Fruit fly (Drosophila melanogaster) whole organism, wandering third instar larva: Measurements from ENCODE around the gene CG14383.
A peak's percentile ranks its signal among the peaks of the same experiment; 100 is the strongest.

Experiments
- Abd-B ChIP-seq: fragments of >200 bp; optimal IDR thresholded peaks from 2 replicates; lab custom pipeline; 2017; ENCODE audit warnings: missing biosample characterization, missing genetic modification characterization
- CG9705 ChIP-seq: fragments of 200-800 bp; sonication (Bioruptor generic); optimal IDR thresholded peaks from 2 replicates; lab custom pipeline; 2018; ENCODE audit warnings: missing biosample characterization, mild to moderate bottlenecking, missing genetic modification characterization
- CrebA ChIP-seq: fragments of 200-800 bp; sonication (Bioruptor generic); optimal IDR thresholded peaks from 2 replicates; lab custom pipeline; 2016; ENCODE audit warnings: missing biosample characterization, mild to moderate bottlenecking, missing genetic modification characterization, borderline replicate concordance
- Dfd ChIP-seq: fragments of >200 bp; optimal IDR thresholded peaks from 2 replicates; lab custom pipeline; 2017; ENCODE audit warnings: missing biosample characterization, missing genetic modification characterization
- Dif ChIP-seq: fragments of 200-275, 200-300 bp; sonication (Bioruptor generic); optimal IDR thresholded peaks from 2 replicates; lab custom pipeline; 2018; ENCODE audit warnings: missing biosample characterization, missing genetic modification characterization; ENCODE audit not compliant: partially characterized antibody
- GATAd ChIP-seq: sonication (Bioruptor generic); optimal IDR thresholded peaks from 2 replicates; lab custom pipeline; 2016; ENCODE audit warnings: missing biosample characterization, missing genetic modification characterization
- HLH106 ChIP-seq: fragments of 200-800 bp; optimal IDR thresholded peaks from 3 replicates; lab custom pipeline; 2019; ENCODE audit warnings: missing biosample characterization, mild to moderate bottlenecking, missing genetic modification characterization, moderate library complexity
- Hr83 ChIP-seq: fragments of 200-300 bp; sonication (Bioruptor generic); optimal IDR thresholded peaks from 2 replicates; lab custom pipeline; 2016; ENCODE audit warnings: missing biosample characterization, mild to moderate bottlenecking, missing genetic modification characterization, moderate library complexity; ENCODE audit not compliant: poor library complexity, severe bottlenecking
- Jra ChIP-seq: sonication (Bioruptor generic); optimal IDR thresholded peaks from 2 replicates; lab custom pipeline; 2016; ENCODE audit warnings: missing biosample characterization, missing genetic modification characterization
- Myc ChIP-seq: fragments of >200 bp; optimal IDR thresholded peaks from 2 replicates; lab custom pipeline; 2017
- N ChIP-seq: fragments of >200 bp; optimal IDR thresholded peaks from 2 replicates; lab custom pipeline; 2018; ENCODE audit warnings: missing biosample characterization, missing external identifiers, missing genetic modification characterization
- OdsH ChIP-seq: fragments of 200-800 bp; sonication (Bioruptor generic); optimal IDR thresholded peaks from 2 replicates; lab custom pipeline; 2016; ENCODE audit warnings: missing biosample characterization, mild to moderate bottlenecking, missing genetic modification characterization
- Rel ChIP-seq, 2 experiments: fragments of 200-800 bp; sonication (Bioruptor generic) in 1 of 2; optimal IDR thresholded peaks; 2 replicates in 1 of 2; 3 replicates in 1 of 2; lab custom pipeline; 2016 to 2019; ENCODE audit warnings: mild to moderate bottlenecking in 2 of 2, missing biosample characterization in 2 of 2, missing genetic modification characterization in 2 of 2, moderate library complexity in 1 of 2
- Vsx2 ChIP-seq: fragments of 200-300, 225-300 bp; sonication (Bioruptor generic); optimal IDR thresholded peaks from 2 replicates; lab custom pipeline; 2018; ENCODE audit warnings: missing biosample characterization, missing genetic modification characterization; ENCODE audit not compliant: partially characterized antibody
- br ChIP-seq: fragments of 200-800 bp; sonication (Bioruptor generic); optimal IDR thresholded peaks from 2 replicates; lab custom pipeline; 2016; ENCODE audit warnings: missing biosample characterization, missing genetic modification characterization
- dl ChIP-seq, 2 experiments: fragments of 175-275, 200-275 bp in 1 of 2; fragments of 200-275 bp in 1 of 2; sonication (Bioruptor generic); optimal IDR thresholded peaks; lab custom pipeline; 2018; ENCODE audit warnings: mild to moderate bottlenecking in 2 of 2, missing biosample characterization in 2 of 2, missing genetic modification characterization in 2 of 2, moderate library complexity in 2 of 2; ENCODE audit not compliant: partially characterized antibody in 2 of 2, insufficient read depth in 1 of 2
- dsf ChIP-seq: sonication (Bioruptor generic); optimal IDR thresholded peaks from 2 replicates; lab custom pipeline; 2016; ENCODE audit warnings: missing biosample characterization, missing genetic modification characterization, borderline replicate concordance
- ey ChIP-seq: fragments of 200-800 bp; sonication (Bioruptor generic); optimal IDR thresholded peaks from 2 replicates; lab custom pipeline; 2016; ENCODE audit warnings: missing biosample characterization, missing genetic modification characterization
- fru ChIP-seq: fragments of 200-800 bp; sonication (Bioruptor generic); optimal IDR thresholded peaks from 3 replicates; lab custom pipeline; 2016; ENCODE audit warnings: missing biosample characterization, mild to moderate bottlenecking, missing genetic modification characterization
- jim ChIP-seq: fragments of 175-275, 200-325 bp; sonication (Bioruptor generic); optimal IDR thresholded peaks from 2 replicates; lab custom pipeline; 2016; ENCODE audit warnings: missing biosample characterization, mild to moderate bottlenecking, missing genetic modification characterization
- lola ChIP-seq: fragments of >200 bp; optimal IDR thresholded peaks from 2 replicates; lab custom pipeline; 2017; ENCODE audit warnings: missing biosample characterization, missing genetic modification characterization
- psq ChIP-seq: fragments of 200-800 bp; sonication (Bioruptor generic); optimal IDR thresholded peaks from 3 replicates; lab custom pipeline; 2017; ENCODE audit warnings: missing biosample characterization, mild to moderate bottlenecking, missing genetic modification characterization, moderate library complexity
- rgr ChIP-seq: fragments of 200-800 bp; sonication (Bioruptor generic); optimal IDR thresholded peaks from 3 replicates; lab custom pipeline; 2016; ENCODE audit warnings: missing biosample characterization, mild to moderate bottlenecking, missing genetic modification characterization
- sv ChIP-seq: fragments of 200-800 bp; sonication (Bioruptor generic); optimal IDR thresholded peaks from 3 replicates; lab custom pipeline; 2016; ENCODE audit warnings: missing biosample characterization, missing genetic modification characterization
- usp ChIP-seq: fragments of >200 bp; optimal IDR thresholded peaks from 2 replicates; lab custom pipeline; 2017; ENCODE audit warnings: missing biosample characterization, missing genetic modification characterization
- woc ChIP-seq: sonication (Bioruptor generic); optimal IDR thresholded peaks from 2 replicates; lab custom pipeline; 2016; ENCODE audit warnings: missing biosample characterization, mild to moderate bottlenecking, missing genetic modification characterization

Gene CG14383

DNA sequence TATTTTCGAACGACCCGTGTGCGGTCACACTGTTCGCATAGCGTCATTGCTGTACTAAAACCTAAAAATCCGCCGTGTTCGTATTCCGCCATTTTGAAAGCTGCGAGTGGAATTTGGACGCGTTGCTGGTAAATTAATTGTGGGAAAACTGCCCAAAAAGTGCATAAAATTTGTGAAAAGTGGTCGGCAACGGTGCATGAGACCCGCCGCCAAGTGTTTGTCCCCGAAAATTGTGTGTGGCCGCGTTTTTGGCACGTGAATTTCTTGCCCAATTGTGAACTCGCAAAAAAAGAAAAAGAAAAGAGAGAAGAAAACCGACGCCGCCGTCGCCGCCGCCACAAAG, 23.3 kb upstream of the CG14383 start, which contains the start of gene CtBP:
CtBP (plus strand) TSS at position 29 of the 343 bp plus-strand sequence.
- TF ChIP-seq woc (GFP tag; lab: Kevin White, UChicago) (no peak), Rel (GFP tag; optimal IDR thresholded peaks at IDR 0.05; lab: Kevin White, UChicago) (no peak), Rel (tag; optimal IDR thresholded peaks at IDR 0.05; lab: Kevin White, UChicago) (peak; percentile 8), sv (GFP tag; lab: Kevin White, UChicago) (no peak), OdsH (GFP tag; lab: Kevin White, UChicago) (no peak)

DNA sequence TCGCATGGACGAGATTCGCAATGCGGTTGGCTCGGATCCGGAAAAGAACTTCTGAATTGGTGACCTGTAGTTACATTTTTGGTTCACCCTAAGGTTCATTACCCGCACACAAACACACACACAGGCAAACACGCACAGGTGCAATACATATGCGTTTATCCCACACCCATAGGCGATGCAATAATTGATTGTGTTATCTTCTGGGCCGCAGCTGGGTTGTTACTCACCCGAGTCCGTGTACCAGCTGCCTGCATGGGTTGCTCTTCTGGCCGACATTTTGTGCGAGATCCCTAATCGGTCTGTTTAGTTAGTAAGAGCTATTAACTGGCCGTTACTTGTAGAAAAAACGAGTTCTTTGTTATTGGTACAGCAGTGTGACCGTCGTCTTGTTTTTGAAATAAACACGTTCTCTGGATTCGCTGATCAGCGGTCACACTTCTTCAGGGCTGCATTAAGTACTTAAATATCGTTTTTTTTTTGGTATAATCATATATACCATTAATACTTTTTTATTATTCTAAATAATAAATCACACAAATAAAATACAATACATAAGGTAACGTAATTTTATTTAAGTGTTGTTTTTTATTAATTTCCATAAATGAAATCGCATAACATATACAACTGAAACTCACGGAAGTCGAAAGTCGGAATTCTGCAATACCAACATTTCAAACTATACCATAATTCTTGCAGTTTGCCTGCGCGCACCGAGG, 22.8 kb upstream of the CG14383 start, which contains the start of gene CG8031:
CG8031 (minus strand) TSS at position 406 of the 716 bp plus-strand sequence.
- peak; percentile 4 for TF ChIP-seq Dif (GFP tag; lab: Kevin White, UChicago)
- TF ChIP-seq fru (GFP tag; lab: Kevin White, UChicago), result peak; percentile 88
- no peak for TF ChIP-seq CrebA (GFP tag; lab: Kevin White, UChicago)
- TF ChIP-seq N (GFP tag; lab: Kevin White, UChicago), result peak; percentile 45
- TF ChIP-seq jim, result no peak

DNA sequence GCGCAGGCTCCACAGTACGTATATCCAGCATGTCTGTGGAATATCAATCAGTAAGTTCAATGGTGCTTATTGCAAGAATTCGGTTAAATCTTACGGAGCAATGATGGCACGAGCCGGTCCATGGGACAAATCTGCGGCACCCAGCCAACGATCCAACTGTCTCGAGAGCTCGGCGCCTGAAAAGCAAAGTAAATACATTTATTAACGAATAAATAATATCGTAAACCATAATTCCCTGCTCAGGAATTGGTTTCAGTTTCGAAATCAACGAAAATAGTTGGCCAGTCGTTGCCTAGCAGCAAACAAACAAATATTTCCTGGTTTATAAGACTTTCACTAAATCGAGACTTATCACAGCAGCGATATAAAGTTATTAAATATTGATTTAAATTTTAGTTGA, 21.3 kb upstream of the CG14383 start, which contains the start of gene CG11656:
CG11656 (plus strand) TSS at position 301 of the 400 bp plus-strand sequence.
- no peak for TF ChIP-seq Rel (GFP tag; optimal IDR thresholded peaks at IDR 0.05; lab: Kevin White, UChicago)
- TF ChIP-seq Rel (tag; optimal IDR thresholded peaks at IDR 0.05; lab: Kevin White, UChicago), result no peak
- TF ChIP-seq jim, result no peak
- TF ChIP-seq Jra (GFP tag; lab: Kevin White, UChicago), result no peak
- TF ChIP-seq Myc (lab: Kevin White, UChicago), result no peak

DNA sequence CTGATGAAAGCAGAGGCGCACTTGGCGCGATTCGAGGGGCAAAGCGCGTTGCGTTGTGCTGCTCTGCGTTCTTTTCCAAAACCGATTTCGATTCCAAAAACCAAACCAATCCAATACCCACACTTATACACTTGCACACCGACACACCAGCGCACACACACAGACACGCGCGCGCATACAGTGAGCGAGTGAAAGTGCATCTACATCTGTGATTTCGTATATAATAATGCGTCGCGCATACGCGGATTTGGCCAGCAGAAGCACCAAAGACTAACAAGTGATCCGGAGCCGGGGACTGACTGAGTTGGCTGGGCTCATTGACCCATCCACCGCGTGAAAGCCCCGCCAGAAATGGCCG, 9.9 kb upstream of the CG14383 start:
- TF ChIP-seq Myc (lab: Kevin White, UChicago), result no peak
- TF ChIP-seq lola (GFP tag; lab: Kevin White, UChicago), result no peak
- TF ChIP-seq Vsx2 (GFP tag; lab: Kevin White, UChicago), result no peak
- TF ChIP-seq HLH106 (tag; lab: Kevin White, UChicago), result no peak
- TF ChIP-seq Dif (GFP tag; lab: Kevin White, UChicago), result no peak
- TF ChIP-seq Hr83 (GFP tag; lab: Kevin White, UChicago), result no peak
- no peak for TF ChIP-seq GATAd (GFP tag; lab: Kevin White, UChicago)
- no peak for TF ChIP-seq N (GFP tag; lab: Kevin White, UChicago)
- no peak for TF ChIP-seq br (GFP tag; lab: Kevin White, UChicago)
- TF ChIP-seq Rel (GFP tag; optimal IDR thresholded peaks at IDR 0.05; lab: Kevin White, UChicago), result no peak
- no peak for TF ChIP-seq Rel (tag; optimal IDR thresholded peaks at IDR 0.05; lab: Kevin White, UChicago)
- TF ChIP-seq usp (GFP tag; lab: Kevin White, UChicago), result no peak
- no peak for TF ChIP-seq dsf
- TF ChIP-seq CrebA (GFP tag; lab: Kevin White, UChicago), result no peak
- TF ChIP-seq woc (GFP tag; lab: Kevin White, UChicago), result no peak
- TF ChIP-seq Abd-B (GFP tag; lab: Kevin White, UChicago), result no peak
- TF ChIP-seq rgr (GFP tag; lab: Kevin White, UChicago), result no peak
- no peak for TF ChIP-seq Dfd
- TF ChIP-seq Jra (GFP tag; lab: Kevin White, UChicago), result no peak

DNA sequence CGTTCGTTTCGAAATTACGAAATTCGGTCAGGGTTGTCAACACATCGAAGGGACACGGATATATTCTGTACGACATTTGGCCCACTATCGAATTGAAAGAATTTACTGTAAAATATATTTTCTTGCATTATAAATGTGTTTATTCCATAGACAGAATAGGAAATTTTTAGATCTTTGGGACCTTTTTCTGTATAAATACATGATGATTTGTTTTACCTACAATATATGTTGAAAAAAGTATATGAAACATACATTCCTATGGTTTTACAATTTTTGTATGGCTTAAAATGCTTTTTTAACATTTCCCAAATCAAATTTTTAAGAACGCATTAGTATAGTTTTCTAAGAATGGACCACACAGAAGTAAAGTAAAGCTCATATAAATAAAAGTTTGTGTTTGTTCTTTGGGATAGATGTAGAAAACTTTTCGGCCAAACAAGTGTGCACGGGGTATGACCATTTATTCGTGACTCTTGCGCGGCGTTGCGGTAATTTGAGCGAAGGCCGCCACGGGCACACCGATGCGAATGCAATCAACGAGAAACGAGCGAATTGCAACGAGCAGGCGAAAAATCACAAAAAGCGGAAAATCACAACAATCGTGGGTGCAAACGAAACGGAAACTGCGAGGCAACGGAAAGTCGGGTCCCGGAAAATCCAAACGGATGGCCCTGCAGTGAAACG, 9.4 kb upstream of the CG14383 start, which contains the start of the genes CG17327, CG44194 and CG7518:
CG17327 (minus strand) TSS at position 177 of the 684 bp plus-strand sequence.
CG44194 (minus strand) TSS at position 177 of the 684 bp plus-strand sequence.
CG7518 (plus strand) TSS at position 540 of the 684 bp plus-strand sequence.
- TF ChIP-seq Hr83 (GFP tag; lab: Kevin White, UChicago), result peak; percentile 43
- peak; percentile 7 for TF ChIP-seq psq
- no peak for TF ChIP-seq Rel (GFP tag; optimal IDR thresholded peaks at IDR 0.05; lab: Kevin White, UChicago)
- TF ChIP-seq Rel (tag; optimal IDR thresholded peaks at IDR 0.05; lab: Kevin White, UChicago), result peak; percentile 82
- TF ChIP-seq dl (GFP tag; optimal IDR thresholded peaks at IDR 0.05; lab: Kevin White, UChicago; ENCODE audit: insufficient read depth in 1 of 2, partially characterized antibody in 2 of 2), result no peak
- TF ChIP-seq ey (GFP tag; lab: Kevin White, UChicago), result peak; percentile 28
- peak; percentile 25 for TF ChIP-seq N (GFP tag; lab: Kevin White, UChicago)
- TF ChIP-seq CG9705, result no peak
- TF ChIP-seq, all 38 proteins: peak for 5
